Worm (Caenorhabditis elegans): ENCODE results near the gene pdi-1.

Gene pdi-1

DNA sequence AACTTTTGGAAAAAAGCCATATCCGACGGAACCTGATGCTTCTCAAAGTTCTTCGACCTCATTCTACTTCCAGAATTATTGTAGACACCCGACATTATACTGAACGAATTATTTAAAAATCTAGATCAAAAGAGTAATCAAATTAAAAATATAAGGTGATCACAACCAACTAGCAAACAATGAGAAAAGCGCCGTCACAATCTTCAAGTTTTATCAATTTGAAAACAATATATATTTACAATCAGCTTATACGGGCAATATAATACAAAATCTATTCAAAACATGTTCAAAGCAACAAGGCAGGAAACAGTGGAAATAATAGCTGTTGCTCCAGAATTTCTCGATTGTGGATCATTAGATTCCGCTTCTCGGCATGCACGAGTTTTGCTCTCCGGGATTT, 23.6 kb upstream of the pdi-1 start, which contains the start of gene C14B1.12:
Gene C14B1.12 (minus strand): TSS at position 101 of the 400 bp plus-strand sequence.
- TF ChIP-seq mxl-3 (GFP tag; optimal IDR thresholded peaks at IDR 0.05) (no peak), F37D6.2 (tag; optimal IDR thresholded peaks at IDR 0.05) (no peak), R02D3.7 (tag; optimal IDR thresholded peaks at IDR 0.05) (no peak), dmd-6 (GFP tag; IDR thresholded peaks at IDR 0.05) (no peak), madf-5 (GFP tag; IDR thresholded peaks at IDR 0.05) (no peak), nhr-42 (GFP tag; IDR thresholded peaks at IDR 0.05) (no peak), lsy-2 (tag; optimal IDR thresholded peaks at IDR 0.05) (no peak), dve-1 (tag; optimal IDR thresholded peaks at IDR 0.05; ENCODE audit: insufficient read depth) (no peak), nhr-28 (tag; optimal IDR thresholded peaks at IDR 0.05) (no peak), ceh-62 (tag; optimal IDR thresholded peaks at IDR 0.05) (no peak), lin-38 (GFP tag; IDR thresholded peaks at IDR 0.05) (no peak), zfp-2 (tag; optimal IDR thresholded peaks at IDR 0.05) (no peak), dmd-9 (GFP tag; IDR thresholded peaks at IDR 0.05) (no peak), duxl-1 (tag; optimal IDR thresholded peaks at IDR 0.05; ENCODE audit: poor library complexity) (no peak), daf-12 (tag; optimal IDR thresholded peaks at IDR 0.05) (no peak), fos-1 (tag; optimal IDR thresholded peaks at IDR 0.05) (no peak), ZK337.2 (GFP tag; IDR thresholded peaks at IDR 0.05) (no peak), egl-27 (tag; optimal IDR thresholded peaks at IDR 0.05) (no peak), Y105C5A.15 (GFP tag; IDR thresholded peaks at IDR 0.05) (no peak)

DNA sequence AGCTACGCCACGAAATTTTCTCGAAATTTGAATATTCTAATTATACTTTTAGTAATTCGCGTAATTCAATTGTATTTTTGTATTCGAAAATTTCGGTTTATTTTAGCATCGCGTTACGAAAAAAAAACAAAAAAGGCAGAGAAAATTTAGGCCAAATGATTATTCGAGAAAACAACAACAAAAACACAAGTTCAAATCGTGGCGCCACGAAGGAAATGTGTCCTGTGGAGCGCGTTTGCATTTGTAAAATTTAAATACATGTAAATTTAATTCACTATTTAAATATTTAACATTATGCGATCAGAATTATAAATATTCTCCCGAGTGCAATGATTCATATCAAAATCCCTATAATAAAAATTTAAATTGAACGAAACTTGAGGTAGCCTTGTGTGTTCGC, 22.5 kb upstream of the pdi-1 start:
- peak; percentile 72 for TF ChIP-seq lin-38 (GFP tag; IDR thresholded peaks at IDR 0.05)
- no peak for TF ChIP-seq saeg-2 (GFP tag; IDR thresholded peaks at IDR 0.05)
- no peak for TF ChIP-seq ceh-82 (tag; optimal IDR thresholded peaks at IDR 0.05)
- no peak for TF ChIP-seq Y48G9A.11 (GFP tag; IDR thresholded peaks at IDR 0.05)
- TF ChIP-seq ZK546.5 (tag; optimal IDR thresholded peaks at IDR 0.05), result no peak
- TF ChIP-seq tra-1 (GFP tag; IDR thresholded peaks at IDR 0.05), result no peak
- TF ChIP-seq hlh-30 (tag; optimal IDR thresholded peaks at IDR 0.05; ENCODE audit: insufficient read depth), result no peak
- TF ChIP-seq daf-8 (GFP tag; IDR thresholded peaks at IDR 0.05), result no peak
- no peak for TF ChIP-seq dpl-1 (GFP tag; optimal IDR thresholded peaks at IDR 0.05)
- no peak for TF ChIP-seq gei-8 (GFP tag; optimal IDR thresholded peaks at IDR 0.05)
- no peak for TF ChIP-seq ceh-44 (GFP tag; IDR thresholded peaks at IDR 0.05)
- no peak for TF ChIP-seq set-16 (GFP tag; IDR thresholded peaks at IDR 0.05)
- TF ChIP-seq unc-130 (GFP tag; optimal IDR thresholded peaks at IDR 0.05), result peak; percentile 0
- TF ChIP-seq nhr-42 (GFP tag; IDR thresholded peaks at IDR 0.05), result no peak

DNA sequence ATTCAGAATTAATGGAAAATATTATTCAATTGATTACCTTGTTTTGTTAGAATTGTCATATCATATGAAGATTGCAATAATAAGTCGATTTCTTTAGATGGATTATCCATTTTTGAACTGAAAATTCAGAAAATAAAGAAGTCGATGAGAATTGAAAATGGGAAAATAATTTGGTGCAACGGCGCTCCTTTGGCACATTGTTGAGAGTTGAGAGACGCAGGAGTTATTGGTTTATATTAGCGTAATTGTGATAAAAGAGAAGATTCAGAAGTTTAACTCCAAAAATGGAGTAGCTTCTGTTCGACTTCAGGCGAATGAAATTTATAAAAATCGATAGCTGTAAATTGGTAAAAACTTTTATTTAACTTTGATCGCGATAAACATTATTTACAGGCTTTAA, 18.3 kb upstream of the pdi-1 start, which contains the start of gene C14B1.8:
Gene C14B1.8 (minus strand): TSS at position 117 of the 400 bp plus-strand sequence.
- TF ChIP-seq ama-1 (optimal IDR thresholded peaks at IDR 0.05) (peak; percentile 14), mes-2 (tag; optimal IDR thresholded peaks at IDR 0.05; ENCODE audit: poor library complexity, severe bottlenecking) (peak; percentile 68), madf-9 (GFP tag; conservative IDR thresholded peaks at IDR 0.05) (no peak), snpc-1.2 (GFP tag; IDR thresholded peaks at IDR 0.05) (no peak), lin-38 (GFP tag; IDR thresholded peaks at IDR 0.05) (peak; percentile 75), unc-130 (GFP tag; optimal IDR thresholded peaks at IDR 0.05) (peak; percentile 55), mxl-2 (GFP tag; conservative IDR thresholded peaks at IDR 0.05) (no peak), ceh-44 (GFP tag; IDR thresholded peaks at IDR 0.05) (no peak), ceh-62 (tag; optimal IDR thresholded peaks at IDR 0.05) (no peak), Y105C5A.15 (GFP tag; IDR thresholded peaks at IDR 0.05) (no peak), duxl-1 (tag; optimal IDR thresholded peaks at IDR 0.05; ENCODE audit: poor library complexity) (no peak)

All from whole organism, L4 larva.